Fruit fly (Drosophila melanogaster): ENCODE data around the gene Mic26-27.

- TF ChIP-seq psq (optimal IDR thresholded peaks at IDR 0.05) (no peak), Myc (optimal IDR thresholded peaks at IDR 0.05) (no peak), Sin3A (optimal IDR thresholded peaks at IDR 0.05) (no peak), ttk (optimal IDR thresholded peaks at IDR 0.05) (no peak), h (optimal IDR thresholded peaks at IDR 0.05) (no peak)
These were observed 33.9 kb upstream of the Mic26-27 start, which contains the start of gene CG8927 for dm6 chr3R:16180476-16181070.

All from Kc167 (cell line).